Fruit fly (Drosophila melanogaster) whole organism: ENCODE measurements around the gene CG14314.

Experiments
- CG8478 ChIP-seq: fragments of >200 bp; optimal IDR thresholded peaks from 2 replicates; lab custom pipeline; 2018; ENCODE audit warnings: inconsistent platforms
- Dll ChIP-seq: fragments of >200 bp; optimal IDR thresholded peaks from 2 replicates; lab custom pipeline; 2017
- EcR ChIP-seq, 2 experiments: fragments of >200 bp; optimal IDR thresholded peaks; 2 replicates each; lab custom pipeline; 2017; ENCODE audit warnings: missing biosample characterization in 2 of 2, missing genetic modification characterization in 2 of 2, missing genetic modification reagents in 2 of 2
- pan ChIP-seq: fragments of >200 bp; optimal IDR thresholded peaks from 2 replicates; lab custom pipeline; 2017
- psq ChIP-seq: fragments of >200 bp; optimal IDR thresholded peaks from 2 replicates; lab custom pipeline; 2017
- usp ChIP-seq: fragments of >200 bp; optimal IDR thresholded peaks from 2 replicates; lab custom pipeline; 2017; ENCODE audit warnings: missing biosample characterization, missing genetic modification characterization, mixed read lengths

DNA sequence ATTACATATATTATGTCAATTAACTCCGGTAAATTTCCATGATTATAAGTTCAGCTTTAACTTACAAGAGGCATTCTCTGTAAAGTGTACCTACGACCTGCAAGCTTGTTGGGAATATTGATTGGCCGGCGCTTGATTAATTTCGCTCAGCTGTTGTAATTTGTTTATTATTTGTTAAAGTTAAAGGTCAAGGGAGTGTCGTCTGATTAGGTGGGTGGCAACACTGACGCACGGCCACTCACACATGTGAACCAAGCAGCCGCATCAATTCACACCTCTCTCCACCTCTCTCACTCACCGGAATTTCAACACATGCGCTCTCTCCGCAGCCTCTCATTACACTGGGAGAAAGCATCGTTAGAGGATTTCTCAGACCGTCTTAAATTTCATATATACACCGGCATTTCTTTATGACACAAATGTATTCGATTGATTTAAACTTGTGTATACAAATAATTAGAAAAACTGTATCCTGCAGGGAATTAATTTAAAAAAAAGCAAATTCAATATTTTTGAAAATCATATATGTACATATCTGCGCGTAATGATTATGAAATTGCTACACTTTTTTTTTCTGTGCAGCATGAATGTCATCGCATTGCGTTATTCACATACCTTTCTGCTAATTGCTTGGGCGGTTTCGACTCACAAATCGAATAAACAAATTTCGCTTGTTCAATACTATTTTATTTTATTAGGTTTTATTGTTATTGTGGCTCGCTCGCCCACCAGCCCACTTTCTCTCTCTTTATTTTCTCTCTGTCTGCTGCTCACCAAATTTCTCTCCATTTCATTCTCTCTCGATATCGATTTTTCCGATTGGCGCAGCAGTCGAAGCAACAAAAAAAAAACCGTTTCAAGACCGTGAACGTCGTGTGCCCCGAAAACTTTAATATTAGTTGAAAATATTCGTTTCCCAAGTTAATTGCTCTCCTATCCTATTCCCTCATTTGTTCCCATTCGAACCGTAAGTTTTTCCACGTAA, 43.7 kb upstream of the CG14314 start:
- no peak for TF ChIP-seq pan (lab: Kevin White, UChicago)
- no peak for TF ChIP-seq CG8478 (lab: Kevin White, UChicago)
- TF ChIP-seq usp (GFP tag; lab: Kevin White, UChicago), result no peak
- no peak for TF ChIP-seq psq (lab: Kevin White, UChicago)
- no peak for TF ChIP-seq EcR (GFP tag; optimal IDR thresholded peaks at IDR 0.05; lab: Kevin White, UChicago)
- no peak for TF ChIP-seq Dll (lab: Kevin White, UChicago)
